Fruit fly (Drosophila melanogaster) whole organism, embryonic: ENCODE measurements around the gene CkIIbeta.

Source experiments
- ATbp ChIP-seq: fragments of 200-800 bp; sonication (Bioruptor generic); optimal IDR thresholded peaks from 2 replicates; lab custom pipeline; 2017; ENCODE audit warnings: missing biosample characterization, mild to moderate bottlenecking, missing genetic modification characterization, missing genetic modification reagents
- Blimp-1 ChIP-seq: fragments of 200-800 bp; sonication (Bioruptor generic); optimal IDR thresholded peaks from 3 replicates; lab custom pipeline; 2018; ENCODE audit warnings: missing biosample characterization, missing genetic modification characterization, mild to moderate bottlenecking, moderate library complexity, missing genetic modification reagents
- CG10366 ChIP-seq: fragments of 200-800 bp; sonication (Bioruptor generic); IDR thresholded peaks from 2 replicates; pipeline ENCODE4 v1.3.6; 2022; ENCODE audit warnings: missing biosample characterization, missing genetic modification characterization
- CG10431 ChIP-seq: fragments of 200-800 bp; sonication (Bioruptor generic); optimal IDR thresholded peaks from 3 replicates; lab custom pipeline; 2018; ENCODE audit warnings: missing biosample characterization, mild to moderate bottlenecking, missing genetic modification characterization
- CG12071 ChIP-seq: fragments of 200-800 bp; sonication (Bioruptor generic); optimal IDR thresholded peaks from 3 replicates; lab custom pipeline; 2018; ENCODE audit warnings: missing biosample characterization, mild to moderate bottlenecking, missing genetic modification characterization
- CG12942 ChIP-seq: fragments of 200-800 bp; sonication (Bioruptor generic); optimal IDR thresholded peaks from 3 replicates; lab custom pipeline; 2016; ENCODE audit warnings: missing biosample characterization, missing genetic modification characterization
- CG13287 ChIP-seq: fragments of 200-800 bp; sonication (Bioruptor generic); IDR thresholded peaks from 2 replicates; pipeline ENCODE4 v1.3.6; 2022; ENCODE audit warnings: missing biosample characterization, missing genetic modification characterization; ENCODE audit not compliant: partially characterized antibody
- CG14860 ChIP-seq: fragments of 200-800 bp; sonication (Bioruptor generic); IDR thresholded peaks from 3 replicates; pipeline ENCODE4 v1.3.6; 2022; ENCODE audit warnings: missing biosample characterization, missing genetic modification characterization; ENCODE audit not compliant: partially characterized antibody
- CG15011 ChIP-seq: fragments of 200-800 bp; sonication (Bioruptor generic); optimal IDR thresholded peaks from 3 replicates; lab custom pipeline; 2018; ENCODE audit warnings: missing biosample characterization, mild to moderate bottlenecking, missing genetic modification characterization
- CG15269 ChIP-seq: fragments of 200-800 bp; sonication (Bioruptor generic); optimal IDR thresholded peaks from 2 replicates; lab custom pipeline; 2018; ENCODE audit warnings: missing biosample characterization, mild to moderate bottlenecking, missing genetic modification characterization, moderate library complexity
- CG16863 ChIP-seq: fragments of 200-800 bp; sonication (Bioruptor generic); optimal IDR thresholded peaks from 3 replicates; lab custom pipeline; 2016; ENCODE audit warnings: missing biosample characterization, missing genetic modification characterization
- CG3407 ChIP-seq: fragments of 200-800 bp; sonication (Bioruptor generic); optimal IDR thresholded peaks from 2 replicates; lab custom pipeline; 2018; ENCODE audit warnings: missing biosample characterization, mild to moderate bottlenecking, missing genetic modification characterization
- CG4404 ChIP-seq: fragments of 200-800 bp; sonication (Bioruptor generic); IDR thresholded peaks from 2 replicates; pipeline ENCODE4 v1.3.6; 2022; ENCODE audit warnings: missing biosample characterization, missing genetic modification characterization
- CG4424 ChIP-seq: fragments of 200-800 bp; sonication (Bioruptor generic); optimal IDR thresholded peaks from 3 replicates; lab custom pipeline; 2016; ENCODE audit warnings: missing biosample characterization, missing genetic modification characterization
- CG4820 ChIP-seq: fragments of 200-800 bp; sonication (Bioruptor generic); optimal IDR thresholded peaks from 3 replicates; lab custom pipeline; 2016; ENCODE audit warnings: missing biosample characterization, missing genetic modification characterization
- CG6654 ChIP-seq: fragments of 200-800 bp; sonication (Bioruptor generic); optimal IDR thresholded peaks from 2 replicates; lab custom pipeline; 2017; ENCODE audit warnings: missing biosample characterization, mild to moderate bottlenecking, missing genetic modification characterization
- CG7963 ChIP-seq: fragments of 200-800 bp; sonication (Bioruptor generic); IDR thresholded peaks from 3 replicates; pipeline ENCODE4 v1.3.6; 2022; ENCODE audit warnings: missing biosample characterization, missing genetic modification characterization; ENCODE audit not compliant: partially characterized antibody
- CG8388 ChIP-seq: fragments of 200-800 bp; sonication (Bioruptor generic); optimal IDR thresholded peaks from 2 replicates; lab custom pipeline; 2019; ENCODE audit warnings: missing biosample characterization, mild to moderate bottlenecking, missing genetic modification characterization, moderate library complexity
- CG9437 ChIP-seq: fragments of 200-800 bp; sonication (Bioruptor generic); optimal IDR thresholded peaks from 2 replicates; lab custom pipeline; 2018; ENCODE audit warnings: missing biosample characterization, mild to moderate bottlenecking, missing genetic modification characterization
- CG9932 ChIP-seq: fragments of 200-800 bp; sonication (Bioruptor generic); IDR thresholded peaks from 2 replicates; pipeline ENCODE4 v1.3.6; 2022; ENCODE audit warnings: missing biosample characterization, missing genetic modification characterization
- D19B ChIP-seq: fragments of 200-800 bp; sonication (Bioruptor generic); optimal IDR thresholded peaks from 2 replicates; lab custom pipeline; 2017; ENCODE audit warnings: missing biosample characterization, mild to moderate bottlenecking, missing genetic modification characterization
- Dbx ChIP-seq: fragments of 200-800 bp; sonication (Bioruptor generic); IDR thresholded peaks from 3 replicates; pipeline ENCODE4 v1.3.6; 2022; ENCODE audit warnings: missing biosample characterization, missing genetic modification characterization
- Dfd ChIP-seq, 2 experiments: fragments of >200 bp; optimal IDR thresholded peaks; 2 replicates each; lab custom pipeline; 2017; ENCODE audit warnings: missing biosample characterization in 2 of 2, missing genetic modification characterization in 2 of 2
- Dp ChIP-seq: fragments of 200-800 bp; sonication (Bioruptor generic); optimal IDR thresholded peaks from 2 replicates; lab custom pipeline; 2018; ENCODE audit warnings: missing biosample characterization, mild to moderate bottlenecking, missing genetic modification characterization, moderate library complexity
- Fer2 ChIP-seq: fragments of 200-800 bp; sonication (Bioruptor generic); optimal IDR thresholded peaks from 2 replicates; lab custom pipeline; 2018; ENCODE audit warnings: missing biosample characterization, mild to moderate bottlenecking, missing genetic modification characterization, moderate library complexity
- Fer3 ChIP-seq: fragments of 200-800 bp; sonication (Bioruptor generic); optimal IDR thresholded peaks from 2 replicates; lab custom pipeline; 2018; ENCODE audit warnings: missing biosample characterization, mild to moderate bottlenecking, missing genetic modification characterization, moderate library complexity
- HLH3B ChIP-seq: fragments of 200-800 bp; sonication (Bioruptor generic); IDR thresholded peaks from 2 replicates; pipeline ENCODE4 v1.3.6; 2022; ENCODE audit warnings: missing biosample characterization, missing genetic modification characterization
- Hmx ChIP-seq: fragments of 200-800 bp; sonication (Bioruptor generic); optimal IDR thresholded peaks from 2 replicates; lab custom pipeline; 2016; ENCODE audit warnings: missing biosample characterization, missing genetic modification characterization
- Hr51 ChIP-seq, 2 experiments: fragments of 200-800 bp; sonication (Bioruptor generic); optimal IDR thresholded peaks; 2 replicates in 1 of 2; 3 replicates in 1 of 2; lab custom pipeline; 2016 to 2018; ENCODE audit warnings: missing biosample characterization in 2 of 2, missing genetic modification characterization in 2 of 2, mild to moderate bottlenecking in 1 of 2, moderate library complexity in 1 of 2
- Myb ChIP-seq: fragments of 200-800 bp; sonication (Bioruptor generic); optimal IDR thresholded peaks from 2 replicates; lab custom pipeline; 2016; ENCODE audit warnings: missing biosample characterization, missing genetic modification characterization
- NFAT ChIP-seq: fragments of 200-800 bp; sonication (Bioruptor generic); IDR thresholded peaks from 2 replicates; pipeline ENCODE4 v1.3.6; 2022; ENCODE audit warnings: missing biosample characterization, missing genetic modification characterization
- Nf-YC ChIP-seq: fragments of 200-800 bp; optimal IDR thresholded peaks from 3 replicates; lab custom pipeline; 2019; ENCODE audit warnings: missing biosample characterization, mild to moderate bottlenecking, missing genetic modification characterization, moderate library complexity
- PHDP ChIP-seq: fragments of 200-800 bp; sonication (Bioruptor generic); optimal IDR thresholded peaks from 3 replicates; lab custom pipeline; 2018; ENCODE audit warnings: missing biosample characterization, mild to moderate bottlenecking, missing genetic modification characterization, moderate library complexity
- Rx ChIP-seq: fragments of 200-800 bp; sonication (Bioruptor generic); IDR thresholded peaks from 2 replicates; pipeline ENCODE4 v1.3.6; 2022; ENCODE audit warnings: missing biosample characterization, missing genetic modification characterization
- Side ChIP-seq: fragments of 200-800 bp; sonication (Bioruptor generic); optimal IDR thresholded peaks from 2 replicates; lab custom pipeline; 2016; ENCODE audit warnings: missing biosample characterization, missing genetic modification characterization
- Sin3A ChIP-seq: fragments of >200 bp; optimal IDR thresholded peaks from 2 replicates; lab custom pipeline; 2018
- Sox102F ChIP-seq: fragments of 200-800 bp; sonication (Bioruptor generic); optimal IDR thresholded peaks from 2 replicates; lab custom pipeline; 2018; ENCODE audit warnings: missing biosample characterization, mild to moderate bottlenecking, missing genetic modification characterization, moderate library complexity
- al ChIP-seq: fragments of 200-800 bp; sonication (Bioruptor generic); IDR thresholded peaks from 2 replicates; pipeline ENCODE4 v1.3.6; 2022; ENCODE audit warnings: missing biosample characterization, missing genetic modification characterization
- ato ChIP-seq: fragments of 200-800 bp; sonication (Bioruptor generic); IDR thresholded peaks from 2 replicates; pipeline ENCODE4 v1.3.6; 2022; ENCODE audit warnings: missing biosample characterization, missing genetic modification characterization; ENCODE audit not compliant: partially characterized antibody
- bcd ChIP-seq: fragments of 200-800 bp; sonication (Bioruptor generic); optimal IDR thresholded peaks from 2 replicates; lab custom pipeline; 2017; ENCODE audit warnings: missing biosample characterization, mild to moderate bottlenecking, missing genetic modification characterization
- bsh ChIP-seq, 2 experiments: fragments of 200-800 bp; sonication (Bioruptor generic); optimal IDR thresholded peaks; 2 replicates each; lab custom pipeline; 2017 to 2018; ENCODE audit warnings: mild to moderate bottlenecking in 2 of 2, missing biosample characterization in 2 of 2, missing genetic modification characterization in 2 of 2, moderate library complexity in 1 of 2
- btn ChIP-seq: fragments of 200-800 bp; sonication (Bioruptor generic); optimal IDR thresholded peaks from 2 replicates; lab custom pipeline; 2016; ENCODE audit warnings: missing biosample characterization, missing genetic modification characterization
- cas ChIP-seq: fragments of 200-800 bp; sonication (Bioruptor generic); IDR thresholded peaks from 2 replicates; pipeline ENCODE4 v1.3.6; 2022; ENCODE audit warnings: missing biosample characterization, missing genetic modification characterization
- chif ChIP-seq, 2 experiments: fragments of 200-800 bp; sonication (Bioruptor generic); optimal IDR thresholded peaks; 3 replicates each; lab custom pipeline; 2016; ENCODE audit warnings: missing biosample characterization in 2 of 2, missing genetic modification characterization in 2 of 2
- dati ChIP-seq: fragments of 200-800 bp; sonication (Bioruptor generic); IDR thresholded peaks from 2 replicates; pipeline ENCODE4 v1.3.6; 2022; ENCODE audit warnings: missing biosample characterization, missing genetic modification characterization
- insv ChIP-seq, 2 experiments: fragments of 200-800 bp; sonication (Bioruptor generic); optimal IDR thresholded peaks; 3 replicates each; lab custom pipeline; 2016 to 2018; ENCODE audit warnings: missing biosample characterization in 2 of 2, missing genetic modification characterization in 2 of 2
- nmo ChIP-seq: fragments of 200-800 bp; sonication (Bioruptor generic); optimal IDR thresholded peaks from 2 replicates; lab custom pipeline; 2018; ENCODE audit warnings: missing biosample characterization, mild to moderate bottlenecking, missing genetic modification characterization, moderate library complexity
- p53 ChIP-seq: fragments of 200-800 bp; sonication (Bioruptor generic); optimal IDR thresholded peaks from 2 replicates; lab custom pipeline; 2016; ENCODE audit warnings: missing biosample characterization, missing genetic modification characterization
- slou ChIP-seq: fragments of 200-800 bp; sonication (Bioruptor generic); optimal IDR thresholded peaks from 3 replicates; lab custom pipeline; 2016; ENCODE audit warnings: missing biosample characterization, missing genetic modification characterization
- unc-4 ChIP-seq: fragments of 200-800 bp; sonication (Bioruptor generic); IDR thresholded peaks from 2 replicates; pipeline ENCODE4 v1.3.6; 2022; ENCODE audit warnings: missing biosample characterization, missing genetic modification characterization; ENCODE audit not compliant: partially characterized antibody

The CkIIbeta gene

dm6 chrX:11846049-11846718, 53.9 kb downstream of the CkIIbeta start, which contains the start of gene CG15740 (continued):
- no peak for TF ChIP-seq cas (GFP tag; lab: Robert Waterston, UW)
- peak; percentile 63 for TF ChIP-seq Sox102F
- 0 out of 2 replicates have a peak, but pooled peaks have one; percentile 20 for TF ChIP-seq al (GFP tag; lab: Robert Waterston, UW)
- TF ChIP-seq CG15011 (GFP tag; lab: Kevin White, UChicago), result no peak
- TF ChIP-seq insv (GFP tag; optimal IDR thresholded peaks at IDR 0.05; lab: Kevin White, UChicago), result no peak
- peak; percentile 42 for TF ChIP-seq CG4424
- TF ChIP-seq CG12071 (GFP tag; lab: Kevin White, UChicago), result no peak
- no peak for TF ChIP-seq CG14860 (GFP tag; lab: Robert Waterston, UW)
- TF ChIP-seq nmo, result peak; percentile 45
- no peak for TF ChIP-seq btn (GFP tag; lab: Kevin White, UChicago)
- TF ChIP-seq CG6654 (GFP tag; lab: Kevin White, UChicago), result no peak
- no peak for TF ChIP-seq Blimp-1 (GFP tag; lab: Kevin White, UChicago)
- TF ChIP-seq Myb (GFP tag; lab: Kevin White, UChicago), result no peak
- TF ChIP-seq bcd (GFP tag; lab: Kevin White, UChicago), result peak; percentile 41
- TF ChIP-seq Fer2 (tag; lab: Kevin White, UChicago), result no peak
- TF ChIP-seq CG15269 (tag; lab: Kevin White, UChicago), result peak; percentile 56
- no peak for TF ChIP-seq Sin3A (lab: Kevin White, UChicago)
- TF ChIP-seq CG16863 (GFP tag; lab: Kevin White, UChicago), result peak; percentile 29
- TF ChIP-seq CG4820, result peak; percentile 26
- no peak for TF ChIP-seq Nf-YC (tag; lab: Kevin White, UChicago)
- TF ChIP-seq CG4404, result 0 out of 2 replicates have a peak, but pooled peaks have one; percentile 21
- TF ChIP-seq ato, result no peak
- peak; percentile 57 for TF ChIP-seq HLH3B (GFP tag; lab: Robert Waterston, UW)
- TF ChIP-seq CG13287, result no peak
- TF ChIP-seq CG10431 (GFP tag; lab: Kevin White, UChicago), result no peak
- TF ChIP-seq p53 (GFP tag; lab: Kevin White, UChicago), result no peak
- TF ChIP-seq CG10366, result peak; percentile 62
- peak; percentile 24 for TF ChIP-seq Fer3 (tag; lab: Kevin White, UChicago)
- no peak for TF ChIP-seq Side (GFP tag; lab: Kevin White, UChicago)
- TF ChIP-seq unc-4 (GFP tag; lab: Robert Waterston, UW), result no peak
- TF ChIP-seq bsh (GFP tag; optimal IDR thresholded peaks at IDR 0.05; lab: Kevin White, UChicago), result no peak
- no peak for TF ChIP-seq NFAT (GFP tag; lab: Robert Waterston, UW)
- no peak for TF ChIP-seq CG12942 (GFP tag; lab: Kevin White, UChicago)
- TF ChIP-seq CG3407 (GFP tag; lab: Kevin White, UChicago), result no peak
- TF ChIP-seq dati, result no peak; the same call in 1 of the 2 replicates
- TF ChIP-seq Hr51 (GFP tag; optimal IDR thresholded peaks at IDR 0.05; lab: Kevin White, UChicago), result peak in 1 of 2 experiments; percentile 71
- no peak for TF ChIP-seq ATbp (GFP tag; lab: Kevin White, UChicago)
- no peak for TF ChIP-seq CG8388 (GFP tag; lab: Kevin White, UChicago)
- TF ChIP-seq chif (GFP tag; optimal IDR thresholded peaks at IDR 0.05; lab: Kevin White, UChicago), result no peak
- peak; percentile 28 for TF ChIP-seq PHDP
- TF ChIP-seq slou (GFP tag; lab: Kevin White, UChicago), result no peak
- TF ChIP-seq CG9437 (GFP tag; lab: Kevin White, UChicago), result no peak
- no peak for TF ChIP-seq CG9932 (GFP tag; lab: Robert Waterston, UW)
- TF ChIP-seq Dfd (GFP tag; optimal IDR thresholded peaks at IDR 0.05; lab: Kevin White, UChicago), result no peak
- no peak for TF ChIP-seq Dbx
- no peak for TF ChIP-seq CG7963 (GFP tag; lab: Robert Waterston, UW)
- no peak for TF ChIP-seq D19B (GFP tag; lab: Kevin White, UChicago)
- TF ChIP-seq Rx (GFP tag; lab: Robert Waterston, UW), result no peak
- no peak for TF ChIP-seq Dp
- TF ChIP-seq Hmx (GFP tag; lab: Kevin White, UChicago), result no peak
